Fruit fly (Drosophila melanogaster) whole organism, embryonic: ENCODE results near the gene Spn100A.

Experiments
- Atf3 ChIP-seq: fragments of 200-800 bp; sonication (Bioruptor generic); optimal IDR thresholded peaks from 3 replicates; lab custom pipeline; 2016; ENCODE audit warnings: missing biosample characterization, missing genetic modification characterization
- BtbVII ChIP-seq: fragments of 200-800 bp; sonication (Bioruptor generic); optimal IDR thresholded peaks from 3 replicates; lab custom pipeline; 2017; ENCODE audit warnings: missing biosample characterization, mild to moderate bottlenecking, missing genetic modification characterization
- CG11504 ChIP-seq: fragments of 200-800 bp; sonication (Bioruptor generic); optimal IDR thresholded peaks from 3 replicates; lab custom pipeline; 2019; ENCODE audit warnings: missing biosample characterization, mild to moderate bottlenecking, missing genetic modification characterization, moderate library complexity
- CG13775 ChIP-seq: fragments of 200-800 bp; sonication (Bioruptor generic); optimal IDR thresholded peaks from 3 replicates; lab custom pipeline; 2017; ENCODE audit warnings: missing biosample characterization, mild to moderate bottlenecking, missing genetic modification characterization
- dmrt99B ChIP-seq: fragments of 200-800 bp; sonication (Bioruptor generic); optimal IDR thresholded peaks from 2 replicates; lab custom pipeline; 2018; ENCODE audit warnings: missing biosample characterization, mild to moderate bottlenecking, missing genetic modification characterization, moderate library complexity
- odd ChIP-seq: fragments of 200-800 bp; sonication (Bioruptor generic); optimal IDR thresholded peaks from 2 replicates; lab custom pipeline; 2017; ENCODE audit warnings: missing biosample characterization, mild to moderate bottlenecking, missing genetic modification characterization

DNA sequence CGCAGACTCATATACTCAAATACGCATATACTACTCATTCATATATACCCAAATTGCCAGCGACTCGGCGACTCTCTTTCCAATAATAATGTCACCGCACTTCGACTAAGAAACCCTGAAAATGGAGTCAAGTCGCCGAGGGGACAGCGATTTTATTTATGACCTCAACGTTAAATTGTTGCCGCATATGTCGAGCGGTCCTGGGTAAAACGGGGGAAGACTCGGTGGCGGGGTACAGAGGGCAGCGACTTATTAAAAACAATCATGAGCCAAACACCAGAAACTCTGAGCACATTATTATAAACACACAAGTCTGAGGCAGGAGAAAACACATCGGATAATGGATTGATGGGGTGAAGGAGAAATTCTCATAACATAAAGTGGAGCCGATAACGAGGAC is 44.6 kb downstream of the Spn100A start:
- TF ChIP-seq CG11504 (tag; lab: Kevin White, UChicago) (no peak), odd (no peak), CG13775 (GFP tag; lab: Kevin White, UChicago) (no peak), BtbVII (GFP tag; lab: Kevin White, UChicago) (no peak), Atf3 (GFP tag; lab: Kevin White, UChicago) (no peak), dmrt99B (no peak)
